Worm (Caenorhabditis elegans) whole organism, early embryonic: ENCODE measurements around the gene C05E4.7.

Experiments used
- F13C5.2 ChIP-seq: sonication (generic microtip); optimal IDR thresholded peaks from 2 replicates; lab custom pipeline; 2017; ENCODE audit warnings: mild to moderate bottlenecking, missing genetic modification characterization, inconsistent platforms, missing compliant biosample characterization
- aly-1 ChIP-seq: sonication (generic microtip); optimal IDR thresholded peaks from 2 replicates; lab custom pipeline; 2016; ENCODE audit warnings: missing genetic modification characterization, missing compliant biosample characterization
- ama-1 ChIP-seq: fragments of 150-350 bp; optimal IDR thresholded peaks from 2 replicates; lab custom pipeline; 2014
- ceh-13 ChIP-seq: fragments of 200-800 bp; sonication (Bioruptor generic); optimal IDR thresholded peaks from 2 replicates; lab custom pipeline; 2018; ENCODE audit warnings: mild to moderate bottlenecking, missing genetic modification characterization, missing compliant biosample characterization
- ets-7 ChIP-seq: sonication (generic microtip); optimal IDR thresholded peaks from 2 replicates; lab custom pipeline; 2016; ENCODE audit warnings: missing genotype, missing genetic modification characterization, missing compliant biosample characterization
- flt-1 ChIP-seq: fragments of 200-800 bp; sonication (Bioruptor generic); IDR thresholded peaks from 2 replicates; pipeline ENCODE4 v1.3.6; 2022; ENCODE audit warnings: missing genetic modification characterization, missing compliant biosample characterization
- hmg-4 ChIP-seq: fragments of 200-800 bp; sonication (Bioruptor generic); optimal IDR thresholded peaks from 2 replicates; lab custom pipeline; 2018; ENCODE audit warnings: mild to moderate bottlenecking, missing genetic modification characterization, missing compliant biosample characterization
- tbx-37 ChIP-seq: fragments of 200-800 bp; sonication (Bioruptor generic); conservative IDR thresholded peaks from 2 replicates; pipeline ENCODE4 v1.3.6; 2022; ENCODE audit warnings: missing genetic modification reagents, missing genetic modification characterization, missing compliant biosample characterization
- tra-4 ChIP-seq: sonication (generic microtip); optimal IDR thresholded peaks from 2 replicates; lab custom pipeline; 2017; ENCODE audit warnings: missing genetic modification characterization, missing compliant biosample characterization

DNA sequence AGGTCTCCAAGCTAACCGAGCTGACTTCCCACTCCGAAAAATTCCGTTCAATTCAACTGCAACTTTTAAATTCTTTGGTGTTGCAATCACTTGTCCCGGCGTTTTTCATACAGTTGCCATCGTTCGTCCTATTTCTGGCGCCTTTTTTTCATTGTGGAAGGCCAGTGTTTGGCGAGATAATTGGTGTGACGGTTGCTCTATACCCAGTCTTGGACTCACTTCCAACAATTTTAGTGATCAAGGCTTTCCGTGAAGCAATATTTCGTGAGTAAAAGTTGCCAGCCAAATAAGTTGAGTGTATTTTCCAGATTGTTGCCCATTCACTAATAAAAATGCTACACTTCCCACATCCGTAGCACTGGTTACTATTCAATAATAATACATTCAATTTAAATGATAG lies 30.3 kb downstream of the C05E4.7 start:
- TF ChIP-seq ama-1 = no peak
- no peak for TF ChIP-seq ceh-13 (GFP tag; lab: Kevin White, UChicago)
- TF ChIP-seq tbx-37 = no peak
- TF ChIP-seq aly-1 (tag; lab: Kevin White, UChicago) = no peak
- TF ChIP-seq flt-1 = no peak
- no peak for TF ChIP-seq ets-7
- TF ChIP-seq F13C5.2 = no peak
- TF ChIP-seq tra-4 (tag; lab: Kevin White, UChicago) = no peak
- no peak for TF ChIP-seq hmg-4 (GFP tag; lab: Kevin White, UChicago)
